In genomic region chr3R:21582124-21582474, dm6 we compare ENCODE assay signal across 3 fruit fly cellular contexts.
TF ChIP-seq lines count a peak whose summit lies in the region.

No protein-coding gene starts in this region.

- no peak for TF ChIP-seq CTCF in whole organism, embryonic (GFP tag; optimal IDR thresholded peaks at IDR 0.05; lab: Kevin White, UChicago)

TF ChIP-seq in whole organism, embryonic, 481 proteins besides CTCF, POLR2A, EP300 and RAD21 (continues in another document):
- TF ChIP-seq Trl (optimal IDR thresholded peaks at IDR 0.05; lab: Kevin White, UChicago) (peak in 1 of 2 experiments; percentile 60), Trl (GFP tag; optimal IDR thresholded peaks at IDR 0.05; lab: Kevin White, UChicago) (no peak), Stat92E (GFP tag; optimal IDR thresholded peaks at IDR 0.05; lab: Kevin White, UChicago) (peak in 1 of 3 experiments; percentile 64), tna (GFP tag; IDR thresholded peaks at IDR 0.05; lab: Robert Waterston, UW; ENCODE audit: partially characterized antibody) (0 out of 2 replicates have a peak, but pooled peaks have one; percentile 26), ap (GFP tag; IDR thresholded peaks at IDR 0.05; lab: Robert Waterston, UW) (no peak), CG6683 (GFP tag; optimal IDR thresholded peaks at IDR 0.05; lab: Kevin White, UChicago) (no peak), aop (GFP tag; IDR thresholded peaks at IDR 0.05; lab: Robert Waterston, UW) (no peak), ssp (GFP tag; IDR thresholded peaks at IDR 0.05; lab: Robert Waterston, UW) (no peak), CG15269 (tag; optimal IDR thresholded peaks at IDR 0.05; lab: Kevin White, UChicago) (no peak), Med (GFP tag; lab: Kevin White, UChicago) (peak; percentile 42), CG6654 (GFP tag; optimal IDR thresholded peaks at IDR 0.05; lab: Kevin White, UChicago) (peak; percentile 99), CG6175 (GFP tag; IDR thresholded peaks at IDR 0.05; lab: Robert Waterston, UW) (no peak), CG2199 (GFP tag; IDR thresholded peaks at IDR 0.05; lab: Robert Waterston, UW) (0 out of 3 replicates have a peak, but pooled peaks have one; percentile 46), unc-4 (GFP tag; IDR thresholded peaks at IDR 0.05; lab: Robert Waterston, UW; ENCODE audit: partially characterized antibody) (no peak), CG13123 (GFP tag; optimal IDR thresholded peaks at IDR 0.05; lab: Kevin White, UChicago) (no peak), Hr3 (GFP tag; optimal IDR thresholded peaks at IDR 0.05; lab: Kevin White, UChicago) (peak; percentile 27), crc (GFP tag; optimal IDR thresholded peaks at IDR 0.05; lab: Kevin White, UChicago) (no peak), zfh1 (GFP tag; IDR thresholded peaks at IDR 0.05; lab: Robert Waterston, UW) (peak; percentile 38; the same call in 1 of the 3 replicates), cg (GFP tag; optimal IDR thresholded peaks at IDR 0.05; lab: Kevin White, UChicago) (peak; percentile 29), CG11504 (tag; optimal IDR thresholded peaks at IDR 0.05; lab: Kevin White, UChicago) (peak; percentile 57), CG3163 (GFP tag; optimal IDR thresholded peaks at IDR 0.05; lab: Kevin White, UChicago) (no peak), knrl (GFP tag; IDR thresholded peaks at IDR 0.05; lab: Robert Waterston, UW; ENCODE audit: partially characterized antibody) (0 out of 3 replicates have a peak, but pooled peaks have one; percentile 21), sd (tag; optimal IDR thresholded peaks at IDR 0.05; lab: Kevin White, UChicago) (peak; percentile 56), hkb (optimal IDR thresholded peaks at IDR 0.05; lab: Kevin White, UChicago) (no peak), hkb (GFP tag; IDR thresholded peaks at IDR 0.05; lab: Robert Waterston, UW) (no peak), NFAT (GFP tag; IDR thresholded peaks at IDR 0.05; lab: Robert Waterston, UW) (peak; percentile 24; the same call in 1 of the 2 replicates), jing (GFP tag; optimal IDR thresholded peaks at IDR 0.05; lab: Kevin White, UChicago) (no peak), CG8290 (GFP tag; optimal IDR thresholded peaks at IDR 0.05; lab: Kevin White, UChicago) (no peak), CG8290 (tag; optimal IDR thresholded peaks at IDR 0.05; lab: Kevin White, UChicago) (peak in 1 of 2 experiments; percentile 22)

TF ChIP-seq in whole organism, prepupa, 60 proteins besides CTCF, POLR2A, EP300 and RAD21:
- TF ChIP-seq Eip75B (GFP tag; optimal IDR thresholded peaks at IDR 0.05; lab: Kevin White, UChicago) (no peak), CG6163 (GFP tag; IDR thresholded peaks at IDR 0.05; lab: Robert Waterston, UW) (0 out of 3 replicates have a peak, but pooled peaks have one; percentile 4), Lpt (GFP tag; optimal IDR thresholded peaks at IDR 0.05; lab: Kevin White, UChicago) (no peak), CG8119 (GFP tag; IDR thresholded peaks at IDR 0.05; lab: Robert Waterston, UW) (peak; percentile 2; the same call in 1 of the 3 replicates)

TF ChIP-seq in whole organism, wandering third instar larva, 38 proteins besides CTCF, POLR2A, EP300 and RAD21:
- TF ChIP-seq lola (GFP tag; optimal IDR thresholded peaks at IDR 0.05; lab: Kevin White, UChicago): no peak
- TF ChIP-seq Hr83 (GFP tag; optimal IDR thresholded peaks at IDR 0.05; lab: Kevin White, UChicago; ENCODE audit: poor library complexity, severe bottlenecking): no peak
- peak; percentile 25 for TF ChIP-seq Myc (optimal IDR thresholded peaks at IDR 0.05; lab: Kevin White, UChicago)

Comparison
In these comparisons a context has a peak if more than half of its experiments do, and no peak if none do; other contexts are left out.
1. Of the 7 proteins assayed by ChIP-seq in both whole organism, embryonic and whole organism, prepupa: peak only in whole organism, embryonic: CG6854; only in whole organism, prepupa: none; in both: none; in neither: 6.